Worm (Caenorhabditis elegans) whole organism, early embryonic: ENCODE data around the gene sel-5.

Experiments used
- B0310.2 ChIP-seq: sonication (generic microtip); optimal IDR thresholded peaks from 2 replicates; lab custom pipeline; 2016; ENCODE audit warnings: mild to moderate bottlenecking, missing genetic modification characterization, missing compliant biosample characterization
- F13C5.2 ChIP-seq: sonication (generic microtip); optimal IDR thresholded peaks from 2 replicates; lab custom pipeline; 2017; ENCODE audit warnings: mild to moderate bottlenecking, missing genetic modification characterization, inconsistent platforms, missing compliant biosample characterization
- aly-1 ChIP-seq: sonication (generic microtip); optimal IDR thresholded peaks from 2 replicates; lab custom pipeline; 2016; ENCODE audit warnings: missing genetic modification characterization, missing compliant biosample characterization
- ama-1 ChIP-seq: fragments of 150-350 bp; optimal IDR thresholded peaks from 2 replicates; lab custom pipeline; 2014
- ceh-36 ChIP-seq: sonication (generic microtip); optimal IDR thresholded peaks from 2 replicates; lab custom pipeline; 2016; ENCODE audit warnings: missing genetic modification characterization, inconsistent platforms, missing compliant biosample characterization
- ets-7 ChIP-seq: sonication (generic microtip); optimal IDR thresholded peaks from 2 replicates; lab custom pipeline; 2016; ENCODE audit warnings: missing genotype, missing genetic modification characterization, missing compliant biosample characterization
- flt-1 ChIP-seq: fragments of 200-800 bp; sonication (Bioruptor generic); IDR thresholded peaks from 2 replicates; pipeline ENCODE4 v1.3.6; 2022; ENCODE audit warnings: missing genetic modification characterization, missing compliant biosample characterization
- hmbx-1 ChIP-seq: sonication (generic microtip); optimal IDR thresholded peaks from 2 replicates; lab custom pipeline; 2016; ENCODE audit warnings: mild to moderate bottlenecking, missing genetic modification characterization, missing compliant biosample characterization
- hmg-4 ChIP-seq: fragments of 200-800 bp; sonication (Bioruptor generic); optimal IDR thresholded peaks from 2 replicates; lab custom pipeline; 2018; ENCODE audit warnings: mild to moderate bottlenecking, missing genetic modification characterization, missing compliant biosample characterization
- hnd-1 ChIP-seq: sonication (generic microtip); optimal IDR thresholded peaks from 2 replicates; lab custom pipeline; 2016; ENCODE audit warnings: missing genetic modification characterization, missing compliant biosample characterization
- pes-1 ChIP-seq: fragments of 200-800 bp; sonication (Bioruptor generic); IDR thresholded peaks from 2 replicates; pipeline ENCODE4 v1.3.6; 2022; ENCODE audit warnings: missing genetic modification reagents, missing genetic modification characterization, missing compliant biosample characterization
- sea-1 ChIP-seq: fragments of 200-800 bp; sonication (Bioruptor generic); conservative IDR thresholded peaks from 2 replicates; pipeline ENCODE4 v1.3.6; 2022; ENCODE audit warnings: missing genetic modification characterization, missing compliant biosample characterization
- tbx-11 ChIP-seq: fragments of 200-800 bp; sonication (Bioruptor generic); IDR thresholded peaks from 2 replicates; pipeline ENCODE4 v1.3.6; 2022; ENCODE audit warnings: missing genetic modification characterization, missing compliant biosample characterization
- tbx-37 ChIP-seq: fragments of 200-800 bp; sonication (Bioruptor generic); conservative IDR thresholded peaks from 2 replicates; pipeline ENCODE4 v1.3.6; 2022; ENCODE audit warnings: missing genetic modification reagents, missing genetic modification characterization, missing compliant biosample characterization

DNA sequence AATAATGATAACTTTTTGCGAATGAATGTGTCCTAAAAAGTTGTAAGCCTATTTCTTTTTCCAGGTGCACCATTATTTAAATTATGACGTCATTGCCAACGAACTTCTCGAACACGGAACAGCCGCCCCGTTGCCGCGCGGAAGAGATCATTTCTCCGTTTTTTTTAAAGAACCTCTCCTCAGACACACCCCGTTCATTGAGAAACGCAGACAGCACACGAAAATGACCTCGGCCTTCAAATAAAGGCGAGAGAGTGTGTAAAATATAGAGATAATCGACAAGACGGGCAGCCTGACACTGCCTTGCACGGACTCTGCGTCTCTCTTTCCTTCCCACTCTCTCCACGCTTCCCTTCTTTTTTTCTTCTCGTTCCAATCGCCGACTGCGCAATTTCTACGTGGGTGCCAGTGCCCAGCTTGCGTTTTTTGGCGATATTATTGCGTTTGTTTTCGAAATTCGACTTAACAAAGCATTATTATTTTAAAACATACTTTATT, 17.8 kb downstream of the sel-5 start:
- no peak for TF ChIP-seq hmbx-1 (tag; lab: Kevin White, UChicago)
- TF ChIP-seq B0310.2 (tag; lab: Kevin White, UChicago) = no peak
- no peak for TF ChIP-seq ceh-36 (tag; lab: Kevin White, UChicago)
- no peak for TF ChIP-seq ama-1 (lab: Kevin White, UChicago)
- no peak for TF ChIP-seq pes-1
- no peak for TF ChIP-seq aly-1 (tag; lab: Kevin White, UChicago)
- no peak for TF ChIP-seq hnd-1
- no peak for TF ChIP-seq sea-1 (GFP tag; lab: Robert Waterston, UW)
- TF ChIP-seq ets-7 (tag; lab: Kevin White, UChicago) = no peak
- peak; percentile 7 for TF ChIP-seq hmg-4 (GFP tag; lab: Kevin White, UChicago)
- no peak for TF ChIP-seq tbx-37
- no peak for TF ChIP-seq tbx-11 (GFP tag; lab: Robert Waterston, UW)
- TF ChIP-seq flt-1 (GFP tag; lab: Robert Waterston, UW) = no peak
- peak; percentile 41 for TF ChIP-seq F13C5.2
